Worm (Caenorhabditis elegans) whole organism, L1 larva: ENCODE measurements around the gene ZK512.10.

Source experiments
- blmp-1 ChIP-seq: fragments of 150-350 bp; optimal IDR thresholded peaks from 2 replicates; lab custom pipeline; 2014; ENCODE audit warnings: missing biosample characterization, missing genetic modification characterization
- lsy-2 ChIP-seq, 2 experiments: fragments of 150-350 bp; optimal IDR thresholded peaks; 2 replicates each; lab custom pipeline; 2014; ENCODE audit warnings: missing biosample characterization in 2 of 2, missing genetic modification characterization in 2 of 2
- nhr-237 ChIP-seq: fragments of 150-350 bp; optimal IDR thresholded peaks from 2 replicates; lab custom pipeline; 2014; ENCODE audit warnings: missing biosample characterization, missing genetic modification characterization

DNA sequence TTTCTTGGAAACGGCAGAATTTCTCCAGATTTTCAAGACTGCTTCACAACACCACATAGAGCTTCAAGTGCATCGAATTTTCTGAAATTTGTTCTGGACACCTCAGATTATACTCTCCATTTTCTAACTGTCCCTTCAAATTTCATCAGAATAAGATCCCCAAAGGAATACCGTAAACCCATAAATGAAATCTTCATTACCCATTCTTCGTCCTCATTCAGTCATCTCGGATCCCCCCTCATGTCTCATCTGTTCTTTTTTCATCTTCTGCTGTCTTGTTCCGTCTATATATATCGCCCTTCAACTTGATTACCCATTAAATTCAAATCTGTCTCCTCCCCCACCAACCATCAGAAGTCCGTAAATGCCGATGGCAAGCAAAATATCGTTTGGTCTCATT lies 16.6 kb upstream of the ZK512.10 start:
- no peak for TF ChIP-seq nhr-237 (tag; lab: Kevin White, UChicago)
- no peak for TF ChIP-seq lsy-2 (tag; optimal IDR thresholded peaks at IDR 0.05; lab: Kevin White, UChicago)
- TF ChIP-seq blmp-1 (tag; lab: Kevin White, UChicago), result peak; percentile 0
